Worm (Caenorhabditis elegans) whole organism, L4/young adult: ENCODE data around the gene M04D8.4.

Experiments
- W03F9.2 ChIP-seq: fragments of 150-350 bp; optimal IDR thresholded peaks from 2 replicates; lab custom pipeline; 2014; ENCODE audit warnings: missing biosample characterization, missing genetic modification characterization
- dao-5 ChIP-seq: sonication (generic microtip); optimal IDR thresholded peaks from 2 replicates; lab custom pipeline; 2016; ENCODE audit warnings: missing genotype, missing genetic modification characterization, moderate library complexity, missing compliant biosample characterization
- him-1 ChIP-seq: sonication (generic microtip); optimal IDR thresholded peaks from 2 replicates; lab custom pipeline; 2016; ENCODE audit warnings: missing genotype, missing genetic modification reagents, missing genetic modification characterization, missing compliant biosample characterization

- TF ChIP-seq W03F9.2 (no peak), dao-5 (tag; lab: Kevin White, UChicago) (no peak), him-1 (tag; lab: Kevin White, UChicago) (no peak)
Observed at ce11 chrIII:10004213-10004612, 26.2 kb downstream of the M04D8.4 start, which contains the start of gene C05B5.11.
